Worm (Caenorhabditis elegans): Measurements from ENCODE around the gene lurp-3.

- TF ChIP-seq F16B12.6 (tag; optimal IDR thresholded peaks at IDR 0.05) (no peak), unc-86 (tag; optimal IDR thresholded peaks at IDR 0.05) (no peak), lsy-2 (tag; optimal IDR thresholded peaks at IDR 0.05) (no peak)
These were observed 41.0 kb upstream of the lurp-3 start, which contains the start of gene cut-2 for ce11 chrV:13414585-13414984.
